Worm (Caenorhabditis elegans) whole organism, mixed stage, embryonic: Measurements from ENCODE around the gene tsp-10.

ENCODE experiments used
- elt-3 ChIP-seq: fragments of 150-350 bp; optimal IDR thresholded peaks from 2 replicates; lab custom pipeline; 2014; ENCODE audit warnings: missing biosample characterization, missing genetic modification characterization
- mab-5 ChIP-seq: fragments of 150-350 bp; optimal IDR thresholded peaks from 2 replicates; lab custom pipeline; 2014; ENCODE audit warnings: missing biosample characterization, missing genetic modification characterization
- mep-1 ChIP-seq: fragments of 150-350 bp; optimal IDR thresholded peaks from 2 replicates; lab custom pipeline; 2017; ENCODE audit warnings: missing biosample characterization, missing genetic modification reagents, missing genetic modification characterization, inconsistent platforms
- nhr-2 ChIP-seq: fragments of 150-350 bp; optimal IDR thresholded peaks from 2 replicates; lab custom pipeline; 2014; ENCODE audit warnings: missing biosample characterization, missing genetic modification characterization
- snpc-4 ChIP-seq: fragments of 150-350 bp; optimal IDR thresholded peaks from 2 replicates; lab custom pipeline; 2014; ENCODE audit warnings: missing biosample characterization, missing genetic modification characterization
- unc-62 ChIP-seq: fragments of 150-350 bp; optimal IDR thresholded peaks from 2 replicates; lab custom pipeline; 2014; ENCODE audit warnings: missing biosample characterization, missing genetic modification reagents, missing genetic modification characterization

DNA sequence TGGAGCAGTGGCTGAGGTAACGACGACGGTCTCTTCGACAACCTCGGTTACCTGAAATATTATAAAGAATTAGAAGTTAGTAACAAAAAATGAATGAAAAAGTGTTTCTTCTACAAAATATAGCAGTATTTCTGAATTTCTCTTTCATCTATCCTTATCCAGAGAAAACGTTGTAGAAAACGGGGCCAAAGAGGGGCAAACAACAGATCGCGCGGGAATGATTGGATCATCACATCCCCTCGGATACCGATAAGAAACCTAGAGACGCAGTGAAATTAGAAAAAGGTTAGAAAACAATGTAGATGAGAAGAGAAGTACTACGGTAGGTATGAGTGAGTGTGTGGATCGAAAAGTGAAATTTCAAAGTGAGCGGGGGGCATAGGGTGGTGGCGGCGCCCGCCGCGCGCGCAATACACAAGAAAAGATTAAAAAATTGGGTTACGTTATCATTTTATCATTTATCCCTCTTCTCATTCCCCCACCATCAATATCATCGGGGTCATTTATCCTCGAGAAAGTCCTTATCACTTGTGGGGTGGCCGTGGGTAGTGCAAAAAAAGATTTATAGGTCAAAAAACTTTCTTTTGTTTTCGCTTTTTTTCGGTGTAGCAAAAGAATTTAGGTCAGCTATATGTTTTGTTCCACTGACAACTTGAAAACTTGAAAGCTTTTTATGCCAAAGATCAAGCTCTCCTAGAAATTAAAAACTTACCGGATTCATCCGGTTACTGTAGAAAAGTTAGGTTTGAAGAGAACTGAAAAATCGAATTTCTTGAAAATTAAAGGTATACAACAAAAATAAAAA, 6.0 kb upstream of the tsp-10 start, which contains the start of the genes dpy-10 and T14B4.19:
- TF ChIP-seq mab-5 (tag; lab: Kevin White, UChicago) (no peak), elt-3 (tag; lab: Kevin White, UChicago) (peak; percentile 58), snpc-4 (tag; lab: Kevin White, UChicago) (no peak), nhr-2 (tag; lab: Kevin White, UChicago) (no peak), unc-62 (no peak), mep-1 (tag; lab: Kevin White, UChicago) (no peak)
